Fruit fly (Drosophila melanogaster) Kc167 (cell line): Measurements from ENCODE around the gene CG12105.

Source experiments
- Myc ChIP-seq: fragments of >200 bp; optimal IDR thresholded peaks from 2 replicates; lab custom pipeline; 2017; ENCODE audit warnings: missing external identifiers
- Sin3A ChIP-seq: fragments of >200 bp; optimal IDR thresholded peaks from 2 replicates; lab custom pipeline; 2018; ENCODE audit warnings: missing external identifiers
- h ChIP-seq: fragments of >200 bp; optimal IDR thresholded peaks from 3 replicates; lab custom pipeline; 2018; ENCODE audit warnings: missing external identifiers
- insv ChIP-seq: fragments of >200 bp; optimal IDR thresholded peaks from 3 replicates; lab custom pipeline; 2018; ENCODE audit warnings: missing external identifiers
- psq ChIP-seq: fragments of >200 bp; optimal IDR thresholded peaks from 2 replicates; lab custom pipeline; 2017; ENCODE audit warnings: missing external identifiers
- ttk ChIP-seq: sonication (Bioruptor generic); optimal IDR thresholded peaks from 2 replicates; lab custom pipeline; 2017; ENCODE audit warnings: missing external identifiers

Gene CG12105

dm6 chr3L:1592822-1593452, 22.7 kb downstream of the CG12105 start:
- no peak for TF ChIP-seq h (lab: Kevin White, UChicago)
- no peak for TF ChIP-seq insv
- no peak for TF ChIP-seq Sin3A
- no peak for TF ChIP-seq ttk (lab: Kevin White, UChicago)
- no peak for TF ChIP-seq Myc (lab: Kevin White, UChicago)

- TF ChIP-seq insv (no peak), ttk (lab: Kevin White, UChicago) (no peak), Sin3A (no peak), Myc (lab: Kevin White, UChicago) (no peak), h (lab: Kevin White, UChicago) (no peak), psq (lab: Kevin White, UChicago) (no peak)
Measured at dm6 chr3L:1591692-1592371, 23.8 kb downstream of the CG12105 start.

- no peak for TF ChIP-seq psq (lab: Kevin White, UChicago)
Measured at dm6 chr3L:1590194-1590593, 25.4 kb downstream of the CG12105 start.

- no peak for TF ChIP-seq h (lab: Kevin White, UChicago)
- no peak for TF ChIP-seq Myc (lab: Kevin White, UChicago)
- TF ChIP-seq Sin3A, result no peak
- TF ChIP-seq psq (lab: Kevin White, UChicago), result no peak
- no peak for TF ChIP-seq insv
- TF ChIP-seq ttk (lab: Kevin White, UChicago), result no peak
Measured at dm6 chr3L:1587140-1587849, 28.3 kb downstream of the CG12105 start.

- TF ChIP-seq Sin3A (no peak), insv (no peak), psq (lab: Kevin White, UChicago) (no peak)
Measured at dm6 chr3L:1586266-1587054, 29.1 kb downstream of the CG12105 start.

- TF ChIP-seq h (lab: Kevin White, UChicago) (no peak), psq (lab: Kevin White, UChicago) (no peak), Sin3A (no peak), insv (no peak), ttk (lab: Kevin White, UChicago) (no peak), Myc (lab: Kevin White, UChicago) (no peak)
Measured at dm6 chr3L:1584781-1585180, 30.8 kb downstream of the CG12105 start.

- no peak for TF ChIP-seq insv
Measured at dm6 chr3L:1584003-1584402, 31.6 kb downstream of the CG12105 start.

dm6 chr3L:1580821-1581220, 34.8 kb downstream of the CG12105 start:
- no peak for TF ChIP-seq psq (lab: Kevin White, UChicago)
- no peak for TF ChIP-seq h (lab: Kevin White, UChicago)
- TF ChIP-seq ttk (lab: Kevin White, UChicago), result no peak
- TF ChIP-seq insv, result no peak
- no peak for TF ChIP-seq Myc (lab: Kevin White, UChicago)
- TF ChIP-seq Sin3A, result no peak

dm6 chr3L:1580194-1580593, 35.4 kb downstream of the CG12105 start:
- TF ChIP-seq psq (lab: Kevin White, UChicago) (no peak), h (lab: Kevin White, UChicago) (no peak), Myc (lab: Kevin White, UChicago) (no peak), insv (no peak), ttk (lab: Kevin White, UChicago) (no peak), Sin3A (no peak)

dm6 chr3L:1579169-1579853, 36.3 kb downstream of the CG12105 start:
- no peak for TF ChIP-seq insv
- no peak for TF ChIP-seq psq (lab: Kevin White, UChicago)
- no peak for TF ChIP-seq h (lab: Kevin White, UChicago)
- no peak for TF ChIP-seq Sin3A

- TF ChIP-seq ttk (lab: Kevin White, UChicago) (no peak), h (lab: Kevin White, UChicago) (no peak), insv (no peak), psq (lab: Kevin White, UChicago) (no peak), Sin3A (no peak), Myc (lab: Kevin White, UChicago) (no peak)
Measured at dm6 chr3L:1578391-1578948, 37.1 kb downstream of the CG12105 start.

- no peak for TF ChIP-seq insv
Measured at dm6 chr3L:1577338-1577737, 38.3 kb downstream of the CG12105 start.
